Worm (Caenorhabditis elegans): ENCODE data around the gene lec-2.

Gene lec-2

ce11 chrII:9994679-9995078 is 21.3 kb downstream of the lec-2 start:
- TF ChIP-seq die-1 (tag; optimal IDR thresholded peaks at IDR 0.05) (no peak), B0261.1 (tag; optimal IDR thresholded peaks at IDR 0.05) (no peak), snpc-1.3 (tag; optimal IDR thresholded peaks at IDR 0.05; ENCODE audit: insufficient read depth) (no peak), rcor-1 (GFP tag; IDR thresholded peaks at IDR 0.05) (no peak), mcd-1 (GFP tag; IDR thresholded peaks at IDR 0.05) (no peak), dpl-1 (GFP tag; optimal IDR thresholded peaks at IDR 0.05) (no peak), lin-26 (GFP tag; IDR thresholded peaks at IDR 0.05) (no peak), F57A8.1 (GFP tag; optimal IDR thresholded peaks at IDR 0.05) (no peak), egrh-3 (GFP tag; IDR thresholded peaks at IDR 0.05) (no peak), D2030.7 (GFP tag; IDR thresholded peaks at IDR 0.05) (no peak), nfya-2 (GFP tag; IDR thresholded peaks at IDR 0.05) (no peak), snpc-3.4 (tag; optimal IDR thresholded peaks at IDR 0.05) (no peak)

- TF ChIP-seq dox-1 (GFP tag; IDR thresholded peaks at IDR 0.05), result no peak
- TF ChIP-seq nhr-80 (tag; optimal IDR thresholded peaks at IDR 0.05), result no peak
- no peak for TF ChIP-seq attf-5 (GFP tag; optimal IDR thresholded peaks at IDR 0.05)
- TF ChIP-seq ekl-4 (GFP tag; IDR thresholded peaks at IDR 0.05), result no peak
- TF ChIP-seq lin-26 (GFP tag; IDR thresholded peaks at IDR 0.05), result no peak
- TF ChIP-seq B0336.3 (GFP tag; IDR thresholded peaks at IDR 0.05), result no peak
Measured at ce11 chrII:9992474-9992873, 23.5 kb downstream of the lec-2 start.

ce11 chrII:9990812-9991211 is 25.2 kb downstream of the lec-2 start, which contains the start of gene lec-3:
TSS of gene lec-3 (plus strand) at chrII:9991112.
- no peak for TF ChIP-seq egl-18 (GFP tag; IDR thresholded peaks at IDR 0.05)
- TF ChIP-seq unc-62 (GFP tag; optimal IDR thresholded peaks at IDR 0.05), result no peak
- TF ChIP-seq attf-6 (GFP tag; IDR thresholded peaks at IDR 0.05), result no peak
- TF ChIP-seq ceh-58 (GFP tag; IDR thresholded peaks at IDR 0.05), result no peak
- TF ChIP-seq pha-4 (tag; optimal IDR thresholded peaks at IDR 0.05), result no peak
- TF ChIP-seq nhr-120 (GFP tag; IDR thresholded peaks at IDR 0.05), result no peak
- no peak for TF ChIP-seq lin-26 (GFP tag; IDR thresholded peaks at IDR 0.05)
- TF ChIP-seq F57C9.4 (tag; optimal IDR thresholded peaks at IDR 0.05), result no peak
- no peak for TF ChIP-seq ceh-79 (tag; optimal IDR thresholded peaks at IDR 0.05)
- no peak for TF ChIP-seq ccch-3 (GFP tag; optimal IDR thresholded peaks at IDR 0.05)
- no peak for TF ChIP-seq T26A5.8 (tag; optimal IDR thresholded peaks at IDR 0.05)
- no peak for TF ChIP-seq attf-5 (GFP tag; optimal IDR thresholded peaks at IDR 0.05)
- no peak for TF ChIP-seq zfh-2 (GFP tag; conservative IDR thresholded peaks at IDR 0.05)
- TF ChIP-seq snpc-3.4 (tag; optimal IDR thresholded peaks at IDR 0.05), result no peak

- TF ChIP-seq attf-6 (GFP tag; IDR thresholded peaks at IDR 0.05) (no peak), Y53G8AR.9 (GFP tag; conservative IDR thresholded peaks at IDR 0.05) (no peak), hsf-1 (GFP tag; IDR thresholded peaks at IDR 0.05) (no peak), T26A5.8 (tag; optimal IDR thresholded peaks at IDR 0.05) (no peak), lsy-27 (tag; optimal IDR thresholded peaks at IDR 0.05; ENCODE audit: borderline replicate concordance, insufficient read depth) (no peak), lin-35 (GFP tag; optimal IDR thresholded peaks at IDR 0.05) (no peak), nhr-80 (tag; optimal IDR thresholded peaks at IDR 0.05) (no peak), Y95B8A.8 (GFP tag; IDR thresholded peaks at IDR 0.05) (no peak), sdz-38 (tag; optimal IDR thresholded peaks at IDR 0.05) (no peak), Y53F4B.3 (GFP tag; IDR thresholded peaks at IDR 0.05) (no peak), ceh-79 (tag; optimal IDR thresholded peaks at IDR 0.05) (no peak)
Measured at ce11 chrII:9989533-9989932, 26.4 kb downstream of the lec-2 start.

All from whole organism, young adult.